Fruit fly (Drosophila melanogaster) whole organism, embryonic: ENCODE measurements around the gene CG11726.
A peak's percentile ranks its signal among the peaks of the same experiment; 100 is the strongest.

Experiments
- ATbp ChIP-seq: fragments of 200-800 bp; sonication (Bioruptor generic); optimal IDR thresholded peaks from 2 replicates; lab custom pipeline; 2017; ENCODE audit warnings: missing biosample characterization, mild to moderate bottlenecking, missing genetic modification characterization, missing genetic modification reagents
- BtbVII ChIP-seq: fragments of 200-800 bp; sonication (Bioruptor generic); optimal IDR thresholded peaks from 3 replicates; lab custom pipeline; 2017; ENCODE audit warnings: missing biosample characterization, mild to moderate bottlenecking, missing genetic modification characterization
- Bteb2 ChIP-seq: fragments of 200-800 bp; sonication (Bioruptor generic); optimal IDR thresholded peaks from 2 replicates; lab custom pipeline; 2016; ENCODE audit warnings: missing biosample characterization, missing genetic modification characterization
- CG11247 ChIP-seq: fragments of 200-800 bp; sonication (Bioruptor generic); IDR thresholded peaks from 2 replicates; pipeline ENCODE4 v1.3.6; 2022; ENCODE audit warnings: missing biosample characterization, missing genetic modification characterization
- CG13287 ChIP-seq: fragments of 200-800 bp; sonication (Bioruptor generic); IDR thresholded peaks from 2 replicates; pipeline ENCODE4 v1.3.6; 2022; ENCODE audit warnings: missing biosample characterization, missing genetic modification characterization; ENCODE audit not compliant: partially characterized antibody
- CG15601 ChIP-seq: fragments of 200-800 bp; sonication (Bioruptor generic); optimal IDR thresholded peaks from 3 replicates; lab custom pipeline; 2019; ENCODE audit warnings: missing biosample characterization, mild to moderate bottlenecking, missing genetic modification characterization, moderate library complexity
- CG17802 ChIP-seq: fragments of 200-800 bp; sonication (Bioruptor generic); optimal IDR thresholded peaks from 2 replicates; lab custom pipeline; 2018; ENCODE audit warnings: missing biosample characterization, mild to moderate bottlenecking, missing genetic modification characterization, moderate library complexity
- CG18011 ChIP-seq: fragments of 200-800 bp; sonication (Bioruptor generic); optimal IDR thresholded peaks from 2 replicates; lab custom pipeline; 2017; ENCODE audit warnings: missing biosample characterization, missing genetic modification characterization, mild to moderate bottlenecking, moderate library complexity, missing genotype
- CG18599 ChIP-seq: fragments of 200-800 bp; sonication (Bioruptor generic); optimal IDR thresholded peaks from 3 replicates; lab custom pipeline; 2017; ENCODE audit warnings: missing biosample characterization, missing genetic modification characterization, mild to moderate bottlenecking, moderate library complexity, missing genetic modification reagents
- CG2678 ChIP-seq: fragments of 200-800 bp; sonication (Bioruptor generic); optimal IDR thresholded peaks from 3 replicates; lab custom pipeline; 2019; ENCODE audit warnings: missing biosample characterization, mild to moderate bottlenecking, missing genetic modification characterization, moderate library complexity
- CG31388 ChIP-seq: fragments of 200-800 bp; sonication (Bioruptor generic); optimal IDR thresholded peaks from 2 replicates; lab custom pipeline; 2016; ENCODE audit warnings: missing biosample characterization, missing genetic modification characterization
- CG32532 ChIP-seq: fragments of 200-800 bp; sonication (Bioruptor generic); IDR thresholded peaks from 2 replicates; pipeline ENCODE4 v1.3.6; 2022; ENCODE audit warnings: missing biosample characterization, missing genetic modification characterization
- CG33213 ChIP-seq: fragments of 200-800 bp; sonication (Bioruptor generic); optimal IDR thresholded peaks from 3 replicates; lab custom pipeline; 2016; ENCODE audit warnings: missing biosample characterization, missing genetic modification characterization
- CG42726 ChIP-seq: fragments of 200-800 bp; sonication (Bioruptor generic); IDR thresholded peaks from 2 replicates; pipeline ENCODE4 v1.3.6; 2022; ENCODE audit warnings: missing biosample characterization, missing genetic modification characterization; ENCODE audit not compliant: partially characterized antibody
- CG43689 ChIP-seq: fragments of 200-800 bp; sonication (Bioruptor generic); IDR thresholded peaks from 2 replicates; pipeline ENCODE4 v1.3.6; 2022; ENCODE audit warnings: missing biosample characterization, missing genetic modification characterization
- CG5953 ChIP-seq: fragments of 200-800 bp; sonication (Bioruptor generic); IDR thresholded peaks from 2 replicates; pipeline ENCODE4 v1.3.6; 2022; ENCODE audit warnings: missing biosample characterization, missing genetic modification characterization
- CG7745 ChIP-seq: fragments of 200-800 bp; sonication (Bioruptor generic); optimal IDR thresholded peaks from 2 replicates; lab custom pipeline; 2018; ENCODE audit warnings: missing biosample characterization, mild to moderate bottlenecking, missing genetic modification characterization, moderate library complexity
- CG7963 ChIP-seq: fragments of 200-800 bp; sonication (Bioruptor generic); IDR thresholded peaks from 3 replicates; pipeline ENCODE4 v1.3.6; 2022; ENCODE audit warnings: missing biosample characterization, missing genetic modification characterization; ENCODE audit not compliant: partially characterized antibody
- CG8359 ChIP-seq: fragments of 200-800 bp; sonication (Bioruptor generic); optimal IDR thresholded peaks from 2 replicates; lab custom pipeline; 2017; ENCODE audit warnings: missing biosample characterization, mild to moderate bottlenecking, missing genetic modification characterization, borderline replicate concordance
- CG9215 ChIP-seq: fragments of 200-800 bp; sonication (Bioruptor generic); IDR thresholded peaks from 2 replicates; pipeline ENCODE4 v1.3.6; 2022; ENCODE audit warnings: missing biosample characterization, missing genetic modification characterization
- CkIIα-i1 ChIP-seq: fragments of 200-800 bp; sonication (Bioruptor generic); IDR thresholded peaks from 2 replicates; pipeline ENCODE4 v1.3.6; 2022; ENCODE audit warnings: missing biosample characterization, missing genetic modification characterization
- D19A ChIP-seq: fragments of 200-800 bp; optimal IDR thresholded peaks from 3 replicates; lab custom pipeline; 2019; ENCODE audit warnings: missing biosample characterization, mild to moderate bottlenecking, missing genetic modification characterization, moderate library complexity
- Dek ChIP-seq: fragments of 200-800 bp; sonication (Bioruptor generic); optimal IDR thresholded peaks from 3 replicates; lab custom pipeline; 2019; ENCODE audit warnings: missing biosample characterization, mild to moderate bottlenecking, missing genetic modification characterization, moderate library complexity
- HHEX ChIP-seq: fragments of 200-800 bp; sonication (Bioruptor generic); optimal IDR thresholded peaks from 3 replicates; lab custom pipeline; 2017; ENCODE audit warnings: missing biosample characterization, mild to moderate bottlenecking, missing genetic modification characterization, missing genetic modification reagents
- Hmx ChIP-seq: fragments of 200-800 bp; sonication (Bioruptor generic); optimal IDR thresholded peaks from 2 replicates; lab custom pipeline; 2016; ENCODE audit warnings: missing biosample characterization, missing genetic modification characterization
- Hr3 ChIP-seq: fragments of 200-800 bp; sonication (Bioruptor generic); optimal IDR thresholded peaks from 3 replicates; lab custom pipeline; 2016; ENCODE audit warnings: missing biosample characterization, missing genetic modification characterization
- Jarid2 ChIP-seq: fragments of 200-800 bp; sonication (Bioruptor generic); optimal IDR thresholded peaks from 3 replicates; lab custom pipeline; 2017; ENCODE audit warnings: mild to moderate bottlenecking, missing biosample characterization, missing genetic modification reagents, missing genetic modification characterization
- Kr ChIP-seq: fragments of 200-800 bp; sonication (Bioruptor generic); optimal IDR thresholded peaks from 2 replicates; lab custom pipeline; 2017; ENCODE audit warnings: missing biosample characterization, mild to moderate bottlenecking, missing genetic modification characterization
- MBD-R2 ChIP-seq: fragments of 200-800 bp; sonication (Bioruptor generic); IDR thresholded peaks from 2 replicates; pipeline ENCODE4 v1.3.6; 2022; ENCODE audit warnings: missing biosample characterization, missing genetic modification characterization
- Pdp1 ChIP-seq, 2 experiments: fragments of 200-800 bp; sonication (Bioruptor generic); optimal IDR thresholded peaks; 3 replicates each; lab custom pipeline; 2016; ENCODE audit warnings: missing biosample characterization in 2 of 2, missing genetic modification characterization in 2 of 2, mild to moderate bottlenecking in 1 of 2, moderate library complexity in 1 of 2
- Ravus ChIP-seq: fragments of 200-800 bp; sonication (Bioruptor generic); IDR thresholded peaks from 2 replicates; pipeline ENCODE4 v1.3.6; 2022; ENCODE audit warnings: missing biosample characterization, missing genetic modification characterization
- Sox102F ChIP-seq: fragments of 200-800 bp; sonication (Bioruptor generic); optimal IDR thresholded peaks from 2 replicates; lab custom pipeline; 2018; ENCODE audit warnings: missing biosample characterization, mild to moderate bottlenecking, missing genetic modification characterization, moderate library complexity
- Sry-β ChIP-seq: fragments of 200-800 bp; sonication (Bioruptor generic); optimal IDR thresholded peaks from 2 replicates; lab custom pipeline; 2018; ENCODE audit warnings: missing biosample characterization, mild to moderate bottlenecking, missing genetic modification characterization, moderate library complexity
- Vsx1 ChIP-seq: fragments of 200-800 bp; sonication (Bioruptor generic); optimal IDR thresholded peaks from 2 replicates; lab custom pipeline; 2017; ENCODE audit warnings: missing biosample characterization, mild to moderate bottlenecking, missing genetic modification characterization, missing genetic modification reagents
- amos ChIP-seq: fragments of 200-800 bp; sonication (Bioruptor generic); IDR thresholded peaks from 2 replicates; pipeline ENCODE4 v1.3.6; 2022; ENCODE audit warnings: missing biosample characterization, missing genetic modification characterization; ENCODE audit not compliant: partially characterized antibody
- aop ChIP-seq: fragments of 200-800 bp; sonication (Bioruptor generic); IDR thresholded peaks from 2 replicates; pipeline ENCODE4 v1.3.6; 2022; ENCODE audit warnings: missing biosample characterization, missing genetic modification characterization
- ap ChIP-seq: fragments of 200-800 bp; sonication (Bioruptor generic); IDR thresholded peaks from 2 replicates; pipeline ENCODE4 v1.3.6; 2022; ENCODE audit warnings: missing biosample characterization, missing genetic modification characterization
- bbx ChIP-seq: fragments of 200-800 bp; sonication (Bioruptor generic); IDR thresholded peaks from 2 replicates; pipeline ENCODE4 v1.3.6; 2022; ENCODE audit warnings: missing biosample characterization, missing genetic modification characterization; ENCODE audit not compliant: partially characterized antibody
- bigmax ChIP-seq: fragments of 200-800 bp; sonication (Bioruptor generic); optimal IDR thresholded peaks from 2 replicates; lab custom pipeline; 2018; ENCODE audit warnings: missing biosample characterization, mild to moderate bottlenecking, missing genetic modification characterization
- dm ChIP-seq: fragments of 200-800 bp; sonication (Bioruptor generic); optimal IDR thresholded peaks from 3 replicates; lab custom pipeline; 2016; ENCODE audit warnings: missing biosample characterization, missing genetic modification characterization
- dysf ChIP-seq: fragments of 200-800 bp; sonication (Bioruptor generic); IDR thresholded peaks from 3 replicates; pipeline ENCODE4 v1.3.6; 2022; ENCODE audit warnings: missing biosample characterization, missing genetic modification characterization
- eyg ChIP-seq: fragments of 200-800 bp; sonication (Bioruptor generic); optimal IDR thresholded peaks from 3 replicates; lab custom pipeline; 2016; ENCODE audit warnings: missing biosample characterization, missing genetic modification characterization
- lmd ChIP-seq: fragments of 200-800 bp; sonication (Bioruptor generic); IDR thresholded peaks from 2 replicates; pipeline ENCODE4 v1.3.6; 2022; ENCODE audit warnings: missing biosample characterization, missing genetic modification characterization
- oc ChIP-seq: fragments of 200-800 bp; sonication (Bioruptor generic); optimal IDR thresholded peaks from 2 replicates; lab custom pipeline; 2018; ENCODE audit warnings: missing biosample characterization, mild to moderate bottlenecking, missing genetic modification characterization, moderate library complexity
- pita ChIP-seq: fragments of 200-800 bp; sonication (Bioruptor generic); optimal IDR thresholded peaks from 2 replicates; lab custom pipeline; 2017; ENCODE audit warnings: missing biosample characterization, mild to moderate bottlenecking, missing genetic modification characterization
- sim ChIP-seq: fragments of 200-800 bp; sonication (Bioruptor generic); IDR thresholded peaks from 2 replicates; pipeline ENCODE4 v1.3.6; 2022; ENCODE audit warnings: missing biosample characterization, missing genetic modification characterization
- tin ChIP-seq: fragments of 200-800 bp; sonication (Bioruptor generic); optimal IDR thresholded peaks from 3 replicates; lab custom pipeline; 2016; ENCODE audit warnings: missing biosample characterization, missing genetic modification characterization
- usp ChIP-seq: fragments of >200 bp; optimal IDR thresholded peaks from 2 replicates; lab custom pipeline; 2017; ENCODE audit warnings: missing biosample characterization, missing genetic modification characterization
- zf30C ChIP-seq: fragments of 200-800 bp; sonication (Bioruptor generic); optimal IDR thresholded peaks from 3 replicates; lab custom pipeline; 2018; ENCODE audit warnings: missing biosample characterization, mild to moderate bottlenecking, missing genetic modification characterization

The CG11726 gene

dm6 chr3L:11418041-11418674 lies 23.7 kb downstream of the CG11726 start:
- TF ChIP-seq Hr3 (GFP tag; lab: Kevin White, UChicago) = peak; percentile 94
- peak; percentile 96 for TF ChIP-seq CG2678 (tag; lab: Kevin White, UChicago)
- TF ChIP-seq Ravus = peak; percentile 89
- peak; percentile 91 for TF ChIP-seq ATbp (GFP tag; lab: Kevin White, UChicago)
- TF ChIP-seq HHEX (GFP tag; lab: Kevin White, UChicago) = peak; percentile 90
- TF ChIP-seq CG15601 (tag; lab: Kevin White, UChicago) = peak; percentile 93
- TF ChIP-seq Dek (tag; lab: Kevin White, UChicago) = peak; percentile 88
- peak; percentile 81 for TF ChIP-seq CkIIα-i1 (GFP tag; lab: Robert Waterston, UW)
- TF ChIP-seq CG5953 = peak; percentile 97
- TF ChIP-seq Sox102F (GFP tag; lab: Kevin White, UChicago) = peak; percentile 95
- peak; percentile 96 for TF ChIP-seq CG43689 (GFP tag; lab: Robert Waterston, UW)
- peak; percentile 92 for TF ChIP-seq sim (GFP tag; lab: Robert Waterston, UW)
- peak; percentile 44 for TF ChIP-seq Sry-β (GFP tag; lab: Kevin White, UChicago)
- peak; percentile 89 for TF ChIP-seq CG9215 (GFP tag; lab: Robert Waterston, UW)
- peak; percentile 78 to 86 for TF ChIP-seq Pdp1 (GFP tag; optimal IDR thresholded peaks at IDR 0.05; lab: Kevin White, UChicago)
- no peak for TF ChIP-seq pita
- TF ChIP-seq Bteb2 = peak; percentile 71
- peak; percentile 98 for TF ChIP-seq ap (GFP tag; lab: Robert Waterston, UW)
- peak; percentile 74 for TF ChIP-seq CG33213 (GFP tag; lab: Kevin White, UChicago)
- peak; percentile 89 for TF ChIP-seq Vsx1 (GFP tag; lab: Kevin White, UChicago)
- no peak for TF ChIP-seq usp (GFP tag; lab: Kevin White, UChicago)
- peak; percentile 95 for TF ChIP-seq oc
- peak; percentile 97 for TF ChIP-seq CG11247 (GFP tag; lab: Robert Waterston, UW)
- TF ChIP-seq bbx (GFP tag; lab: Robert Waterston, UW) = no peak
- no peak for TF ChIP-seq amos
- peak; percentile 96 for TF ChIP-seq dysf (GFP tag; lab: Robert Waterston, UW)
- peak; percentile 86 for TF ChIP-seq dm (GFP tag; lab: Kevin White, UChicago)
- peak; percentile 74 for TF ChIP-seq CG7745 (tag; lab: Kevin White, UChicago)
- TF ChIP-seq CG13287 (GFP tag; lab: Robert Waterston, UW) = no peak
- TF ChIP-seq Jarid2 = peak; percentile 72
- peak; percentile 91 for TF ChIP-seq CG8359 (GFP tag; lab: Kevin White, UChicago)
- peak; percentile 93 for TF ChIP-seq tin (GFP tag; lab: Kevin White, UChicago)
- no peak for TF ChIP-seq CG42726 (GFP tag; lab: Robert Waterston, UW)
- peak; percentile 15 for TF ChIP-seq Hmx (GFP tag; lab: Kevin White, UChicago)
- peak; percentile 97 for TF ChIP-seq aop
- peak; percentile 89 for TF ChIP-seq CG18599
- TF ChIP-seq CG7963 (GFP tag; lab: Robert Waterston, UW) = no peak
- TF ChIP-seq lmd (GFP tag; lab: Robert Waterston, UW) = peak; percentile 97
- peak; percentile 80 for TF ChIP-seq CG31388
- TF ChIP-seq CG32532 (GFP tag; lab: Robert Waterston, UW) = peak; percentile 92
- no peak for TF ChIP-seq zf30C
- TF ChIP-seq Kr (GFP tag; lab: Kevin White, UChicago) = peak; percentile 66
- peak; percentile 89 for TF ChIP-seq BtbVII
- TF ChIP-seq D19A (tag; lab: Kevin White, UChicago) = peak; percentile 94
- peak; percentile 48 for TF ChIP-seq CG18011
- TF ChIP-seq bigmax = no peak
- TF ChIP-seq MBD-R2 (GFP tag; lab: Robert Waterston, UW) = peak; percentile 80
- peak; percentile 80 for TF ChIP-seq CG17802
- TF ChIP-seq eyg = peak; percentile 32
